Fruit fly (Drosophila melanogaster) whole organism, embryonic: ENCODE results near the gene CG11085.

Experiments
- B-H1 ChIP-seq: fragments of 200-800 bp; sonication (Bioruptor generic); IDR thresholded peaks from 3 replicates; pipeline ENCODE4 v1.3.6; 2022; ENCODE audit warnings: missing biosample characterization, missing genetic modification characterization
- CG11456 ChIP-seq: fragments of 200-800 bp; sonication (Bioruptor generic); IDR thresholded peaks from 3 replicates; pipeline ENCODE4 v1.3.6; 2022; ENCODE audit warnings: missing biosample characterization, missing genetic modification characterization
- CG11560 ChIP-seq: fragments of 200-800 bp; sonication (Bioruptor generic); IDR thresholded peaks from 3 replicates; pipeline ENCODE4 v1.3.6; 2022; ENCODE audit warnings: missing biosample characterization, missing genetic modification characterization
- CG12219 ChIP-seq: fragments of 200-800 bp; sonication (Bioruptor generic); optimal IDR thresholded peaks from 3 replicates; lab custom pipeline; 2018; ENCODE audit warnings: missing biosample characterization, mild to moderate bottlenecking, missing genetic modification characterization
- CG12391 ChIP-seq: fragments of 200-800 bp; sonication (Bioruptor generic); optimal IDR thresholded peaks from 3 replicates; lab custom pipeline; 2018; ENCODE audit warnings: missing biosample characterization, mild to moderate bottlenecking, missing genetic modification characterization, moderate library complexity
- CG12659 ChIP-seq: fragments of 200-800 bp; sonication (Bioruptor generic); optimal IDR thresholded peaks from 3 replicates; lab custom pipeline; 2017; ENCODE audit warnings: mild to moderate bottlenecking, missing biosample characterization, missing genetic modification reagents, missing genetic modification characterization
- CG12744 ChIP-seq: fragments of 200-800 bp; sonication (Bioruptor generic); optimal IDR thresholded peaks from 2 replicates; lab custom pipeline; 2016; ENCODE audit warnings: missing biosample characterization, missing genetic modification characterization
- CG13296 ChIP-seq: fragments of 200-800 bp; sonication (Bioruptor generic); optimal IDR thresholded peaks from 3 replicates; lab custom pipeline; 2018; ENCODE audit warnings: missing biosample characterization, mild to moderate bottlenecking, missing genetic modification characterization
- CG14014 ChIP-seq: fragments of 200-800 bp; sonication (Bioruptor generic); IDR thresholded peaks from 2 replicates; pipeline ENCODE4 v1.3.6; 2022; ENCODE audit warnings: missing biosample characterization, missing genetic modification characterization
- CG1529 ChIP-seq: fragments of 200-800 bp; sonication (Bioruptor generic); optimal IDR thresholded peaks from 3 replicates; lab custom pipeline; 2018; ENCODE audit warnings: missing biosample characterization, missing genetic modification characterization
- CG15514 ChIP-seq: fragments of 200-800 bp; sonication (Bioruptor generic); optimal IDR thresholded peaks from 3 replicates; lab custom pipeline; 2017; ENCODE audit warnings: missing biosample characterization, missing genetic modification characterization, mild to moderate bottlenecking, moderate library complexity, missing genetic modification reagents
- CG1603 ChIP-seq: fragments of 200-800 bp; sonication (Bioruptor generic); optimal IDR thresholded peaks from 2 replicates; lab custom pipeline; 2019; ENCODE audit warnings: missing biosample characterization, mild to moderate bottlenecking, missing genetic modification characterization, moderate library complexity
- CG16815 ChIP-seq: fragments of 200-800 bp; sonication (Bioruptor generic); optimal IDR thresholded peaks from 3 replicates; lab custom pipeline; 2017; ENCODE audit warnings: missing biosample characterization, mild to moderate bottlenecking, missing genetic modification characterization
- CG17359 ChIP-seq: fragments of 200-800 bp; sonication (Bioruptor generic); optimal IDR thresholded peaks from 3 replicates; lab custom pipeline; 2018; ENCODE audit warnings: missing biosample characterization, mild to moderate bottlenecking, missing genetic modification characterization, moderate library complexity
- CG17385 ChIP-seq: fragments of 200-800 bp; sonication (Bioruptor generic); optimal IDR thresholded peaks from 3 replicates; lab custom pipeline; 2018; ENCODE audit warnings: missing biosample characterization, mild to moderate bottlenecking, missing genetic modification characterization
- CG18262 ChIP-seq: fragments of 200-800 bp; optimal IDR thresholded peaks from 3 replicates; lab custom pipeline; 2019; ENCODE audit warnings: missing biosample characterization, mild to moderate bottlenecking, missing genetic modification characterization, moderate library complexity
- CG31365 ChIP-seq: fragments of 200-800 bp; sonication (Bioruptor generic); optimal IDR thresholded peaks from 2 replicates; lab custom pipeline; 2018; ENCODE audit warnings: missing biosample characterization, mild to moderate bottlenecking, missing genetic modification characterization
- CG3407 ChIP-seq: fragments of 200-800 bp; sonication (Bioruptor generic); optimal IDR thresholded peaks from 2 replicates; lab custom pipeline; 2018; ENCODE audit warnings: missing biosample characterization, mild to moderate bottlenecking, missing genetic modification characterization
- CG3847 ChIP-seq: fragments of 200-800 bp; sonication (Bioruptor generic); IDR thresholded peaks from 2 replicates; pipeline ENCODE4 v1.3.6; 2022; ENCODE audit warnings: missing biosample characterization, missing genetic modification characterization
- CG4424 ChIP-seq: fragments of 200-800 bp; sonication (Bioruptor generic); optimal IDR thresholded peaks from 3 replicates; lab custom pipeline; 2016; ENCODE audit warnings: missing biosample characterization, missing genetic modification characterization
- CG4820 ChIP-seq: fragments of 200-800 bp; sonication (Bioruptor generic); optimal IDR thresholded peaks from 3 replicates; lab custom pipeline; 2016; ENCODE audit warnings: missing biosample characterization, missing genetic modification characterization
- CG5180 ChIP-seq: fragments of 200-800 bp; sonication (Bioruptor generic); optimal IDR thresholded peaks from 3 replicates; lab custom pipeline; 2017; ENCODE audit warnings: missing biosample characterization, missing genetic modification characterization, mild to moderate bottlenecking, moderate library complexity, missing genetic modification reagents
- CG6254 ChIP-seq: fragments of 200-800 bp; sonication (Bioruptor generic); optimal IDR thresholded peaks from 3 replicates; lab custom pipeline; 2017; ENCODE audit warnings: mild to moderate bottlenecking, missing biosample characterization, missing genetic modification reagents, missing genetic modification characterization
- CG9215 ChIP-seq: fragments of 200-800 bp; sonication (Bioruptor generic); IDR thresholded peaks from 2 replicates; pipeline ENCODE4 v1.3.6; 2022; ENCODE audit warnings: missing biosample characterization, missing genetic modification characterization
- CG9876 ChIP-seq: fragments of 200-800 bp; sonication (Bioruptor generic); optimal IDR thresholded peaks from 2 replicates; lab custom pipeline; 2016; ENCODE audit warnings: missing biosample characterization, missing genetic modification characterization
- D19B ChIP-seq: fragments of 200-800 bp; sonication (Bioruptor generic); optimal IDR thresholded peaks from 2 replicates; lab custom pipeline; 2017; ENCODE audit warnings: missing biosample characterization, mild to moderate bottlenecking, missing genetic modification characterization
- Gug ChIP-seq: fragments of 200-800 bp; sonication (Bioruptor generic); IDR thresholded peaks from 4 replicates; pipeline ENCODE4 v1.3.6; 2022; ENCODE audit warnings: missing biosample characterization, missing genetic modification characterization
- HmgZ ChIP-seq: fragments of 200-800 bp; sonication (Bioruptor generic); optimal IDR thresholded peaks from 2 replicates; lab custom pipeline; 2018; ENCODE audit warnings: missing biosample characterization, mild to moderate bottlenecking, missing genetic modification characterization
- Lim3 ChIP-seq: fragments of 200-800 bp; sonication (Bioruptor generic); IDR thresholded peaks from 2 replicates; pipeline ENCODE4 v1.3.6; 2022; ENCODE audit warnings: missing biosample characterization, missing genetic modification characterization
- NfI ChIP-seq: fragments of 200-800 bp; sonication (Bioruptor generic); optimal IDR thresholded peaks from 3 replicates; lab custom pipeline; 2018; ENCODE audit warnings: missing biosample characterization, mild to moderate bottlenecking, missing genetic modification characterization, moderate library complexity
- Xbp1 ChIP-seq: fragments of 200-800 bp; sonication (Bioruptor generic); optimal IDR thresholded peaks from 3 replicates; lab custom pipeline; 2016; ENCODE audit warnings: missing biosample characterization, mild to moderate bottlenecking, missing genetic modification characterization
- Xrp1 ChIP-seq: fragments of 200-800 bp; sonication (Bioruptor generic); IDR thresholded peaks from 2 replicates; pipeline ENCODE4 v1.3.6; 2022; ENCODE audit warnings: missing biosample characterization, missing genetic modification characterization
- az2 ChIP-seq: fragments of 200-800 bp; sonication (Bioruptor generic); optimal IDR thresholded peaks from 3 replicates; lab custom pipeline; 2016; ENCODE audit warnings: missing biosample characterization, missing genetic modification characterization
- bcd ChIP-seq: fragments of 200-800 bp; sonication (Bioruptor generic); optimal IDR thresholded peaks from 2 replicates; lab custom pipeline; 2017; ENCODE audit warnings: missing biosample characterization, mild to moderate bottlenecking, missing genetic modification characterization
- bsh ChIP-seq, 2 experiments: fragments of 200-800 bp; sonication (Bioruptor generic); optimal IDR thresholded peaks; 2 replicates each; lab custom pipeline; 2017 to 2018; ENCODE audit warnings: mild to moderate bottlenecking in 2 of 2, missing biosample characterization in 2 of 2, missing genetic modification characterization in 2 of 2, moderate library complexity in 1 of 2
- cg ChIP-seq: fragments of 200-800 bp; sonication (Bioruptor generic); optimal IDR thresholded peaks from 3 replicates; lab custom pipeline; 2019; ENCODE audit warnings: missing biosample characterization, mild to moderate bottlenecking, missing genetic modification characterization, moderate library complexity
- dysf ChIP-seq: fragments of 200-800 bp; sonication (Bioruptor generic); IDR thresholded peaks from 3 replicates; pipeline ENCODE4 v1.3.6; 2022; ENCODE audit warnings: missing biosample characterization, missing genetic modification characterization
- esg ChIP-seq: fragments of 200-800 bp; sonication (Bioruptor generic); conservative IDR thresholded peaks from 2 replicates; pipeline ENCODE4 v1.3.6; 2022; ENCODE audit warnings: missing biosample characterization, missing genetic modification characterization
- gce ChIP-seq: fragments of 200-800 bp; sonication (Bioruptor generic); IDR thresholded peaks from 3 replicates; pipeline ENCODE4 v1.3.6; 2022; ENCODE audit warnings: missing biosample characterization, missing genetic modification characterization
- nau ChIP-seq: fragments of 200-800 bp; sonication (Bioruptor generic); optimal IDR thresholded peaks from 3 replicates; lab custom pipeline; 2017; ENCODE audit warnings: missing biosample characterization, mild to moderate bottlenecking, missing genetic modification characterization, missing genetic modification reagents
- odd ChIP-seq: fragments of 200-800 bp; sonication (Bioruptor generic); optimal IDR thresholded peaks from 2 replicates; lab custom pipeline; 2017; ENCODE audit warnings: missing biosample characterization, mild to moderate bottlenecking, missing genetic modification characterization
- pros ChIP-seq: fragments of 200-800 bp; sonication (Bioruptor generic); optimal IDR thresholded peaks from 3 replicates; lab custom pipeline; 2019; ENCODE audit warnings: missing biosample characterization, mild to moderate bottlenecking, missing genetic modification characterization, moderate library complexity
- schlank ChIP-seq: fragments of 200-800 bp; sonication (Bioruptor generic); optimal IDR thresholded peaks from 2 replicates; lab custom pipeline; 2018; ENCODE audit warnings: missing biosample characterization, mild to moderate bottlenecking, missing genetic modification characterization
- so ChIP-seq: fragments of 200-800 bp; sonication (Bioruptor generic); IDR thresholded peaks from 3 replicates; pipeline ENCODE4 v1.3.6; 2022; ENCODE audit warnings: missing biosample characterization, missing genetic modification characterization
- stc ChIP-seq: fragments of 200-800 bp; sonication (Bioruptor generic); IDR thresholded peaks from 2 replicates; pipeline ENCODE4 v1.3.6; 2022; ENCODE audit warnings: missing biosample characterization, missing genetic modification characterization
- tap ChIP-seq: fragments of 200-800 bp; optimal IDR thresholded peaks from 3 replicates; lab custom pipeline; 2019; ENCODE audit warnings: missing biosample characterization, mild to moderate bottlenecking, missing genetic modification characterization, moderate library complexity
- tna ChIP-seq: fragments of 200-800 bp; sonication (Bioruptor generic); IDR thresholded peaks from 2 replicates; pipeline ENCODE4 v1.3.6; 2022; ENCODE audit warnings: missing biosample characterization, missing genetic modification characterization; ENCODE audit not compliant: partially characterized antibody
- zfh1 ChIP-seq: fragments of 200-800 bp; sonication (Bioruptor generic); IDR thresholded peaks from 3 replicates; pipeline ENCODE4 v1.3.6; 2022; ENCODE audit warnings: missing biosample characterization, missing genetic modification characterization

CG11085 gene

dm6 chrX:12578701-12579372 lies 37.3 kb upstream of the CG11085 start (continued):
- peak; percentile 53 for TF ChIP-seq Xbp1 (GFP tag; lab: Kevin White, UChicago)
- TF ChIP-seq CG9215: peak; percentile 42
- TF ChIP-seq CG3847 (GFP tag; lab: Robert Waterston, UW): peak; percentile 28; the same call in 1 of the 2 replicates
- peak; percentile 74; the same call in 2 of the 3 replicates for TF ChIP-seq dysf (GFP tag; lab: Robert Waterston, UW)
- TF ChIP-seq CG16815 (GFP tag; lab: Kevin White, UChicago): peak; percentile 1
- peak; percentile 41 for TF ChIP-seq pros (GFP tag; lab: Kevin White, UChicago)
- TF ChIP-seq schlank: no peak
- TF ChIP-seq Lim3 (GFP tag; lab: Robert Waterston, UW): no peak
- peak; percentile 19 for TF ChIP-seq CG12744
- peak; percentile 23; the same call in 1 of the 3 replicates for TF ChIP-seq B-H1 (GFP tag; lab: Robert Waterston, UW)
- TF ChIP-seq CG5180 (GFP tag; lab: Kevin White, UChicago): peak; percentile 46
- 0 out of 3 replicates have a peak, but pooled peaks have one; percentile 18 for TF ChIP-seq CG11560 (tag; lab: Robert Waterston, UW)
- peak; percentile 43 for TF ChIP-seq NfI (GFP tag; lab: Kevin White, UChicago)
- TF ChIP-seq stc (GFP tag; lab: Robert Waterston, UW): 0 out of 2 replicates have a peak, but pooled peaks have one; percentile 34
- no peak for TF ChIP-seq tna (GFP tag; lab: Robert Waterston, UW)
- TF ChIP-seq CG13296: peak; percentile 36
- peak; percentile 12 for TF ChIP-seq CG3407 (GFP tag; lab: Kevin White, UChicago)
- peak; percentile 55; the same call in 1 of the 2 replicates for TF ChIP-seq Xrp1 (GFP tag; lab: Robert Waterston, UW)
- TF ChIP-seq CG17359: peak; percentile 69
- no peak for TF ChIP-seq CG9876 (GFP tag; lab: Kevin White, UChicago)
- 0 out of 3 replicates have a peak, but pooled peaks have one; percentile 44 for TF ChIP-seq CG11456 (GFP tag; lab: Robert Waterston, UW)
- TF ChIP-seq HmgZ (tag; lab: Kevin White, UChicago): no peak
- peak in 1 of 2 experiments; percentile 75 for TF ChIP-seq bsh (GFP tag; optimal IDR thresholded peaks at IDR 0.05; lab: Kevin White, UChicago)
- TF ChIP-seq CG12659 (GFP tag; lab: Kevin White, UChicago): peak; percentile 63
- TF ChIP-seq CG1529: peak; percentile 72
- TF ChIP-seq CG15514: peak; percentile 23
- peak; percentile 12 for TF ChIP-seq CG4820 (GFP tag; lab: Kevin White, UChicago)
- TF ChIP-seq zfh1 (GFP tag; lab: Robert Waterston, UW): 0 out of 3 replicates have a peak, but pooled peaks have one; percentile 53
- TF ChIP-seq esg (GFP tag; lab: Robert Waterston, UW): peak; percentile 33; the same call in 1 of the 2 replicates
- TF ChIP-seq CG18262 (tag; lab: Kevin White, UChicago): peak; percentile 74
- TF ChIP-seq CG1603 (tag; lab: Kevin White, UChicago): peak; percentile 24
- peak; percentile 50 for TF ChIP-seq CG4424 (GFP tag; lab: Kevin White, UChicago)
- TF ChIP-seq tap (tag; lab: Kevin White, UChicago): peak; percentile 69
- TF ChIP-seq CG6254 (GFP tag; lab: Kevin White, UChicago): no peak
- peak; percentile 83 for TF ChIP-seq cg
- TF ChIP-seq bcd (GFP tag; lab: Kevin White, UChicago): peak; percentile 56
- TF ChIP-seq D19B (GFP tag; lab: Kevin White, UChicago): peak; percentile 78
- 0 out of 3 replicates have a peak, but pooled peaks have one; percentile 34 for TF ChIP-seq gce (GFP tag; lab: Robert Waterston, UW)
- TF ChIP-seq az2 (GFP tag; lab: Kevin White, UChicago): peak; percentile 48
- peak; percentile 38 for TF ChIP-seq odd (GFP tag; lab: Kevin White, UChicago)
- no peak for TF ChIP-seq CG31365 (tag; lab: Kevin White, UChicago)
- peak; percentile 33 for TF ChIP-seq CG12219 (GFP tag; lab: Kevin White, UChicago)
- peak; percentile 73 for TF ChIP-seq CG12391 (tag; lab: Kevin White, UChicago)
- peak; percentile 64 for TF ChIP-seq CG14014 (GFP tag; lab: Robert Waterston, UW)
- 0 out of 4 replicates have a peak, but pooled peaks have one; percentile 32 for TF ChIP-seq Gug (GFP tag; lab: Robert Waterston, UW)
- peak; percentile 40 for TF ChIP-seq CG17385
- no peak for TF ChIP-seq nau
- TF ChIP-seq so: 0 out of 3 replicates have a peak, but pooled peaks have one; percentile 25
